Fruit fly (Drosophila melanogaster): ENCODE data around the gene CG9706.
A peak's percentile ranks its signal among the peaks of the same experiment; 100 is the strongest.

DNA sequence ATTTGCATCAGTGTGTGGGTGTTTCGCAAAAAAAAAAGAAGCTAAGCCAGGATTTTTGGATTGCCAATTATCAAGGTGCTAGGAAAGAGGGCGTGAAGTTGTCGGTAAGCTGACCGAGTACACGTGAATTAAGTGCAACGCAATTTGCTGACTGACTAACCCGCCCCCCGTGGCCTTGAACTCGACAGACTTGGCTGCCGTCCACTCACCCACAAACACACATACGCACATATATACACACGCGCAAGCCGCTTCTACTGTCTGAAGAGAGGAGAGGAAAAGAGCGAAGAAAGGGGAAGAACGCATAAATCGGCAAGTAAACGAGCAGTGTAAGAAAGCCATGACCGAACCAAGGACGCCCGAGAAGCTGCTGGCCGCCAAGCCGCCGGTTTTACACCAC is 2.5 kb upstream of the CG9706 start:
- TF ChIP-seq toe (GFP tag; optimal IDR thresholded peaks at IDR 0.05): no peak
- TF ChIP-seq CG14711 (tag; optimal IDR thresholded peaks at IDR 0.05): no peak
- no peak for TF ChIP-seq CG5204 (GFP tag; optimal IDR thresholded peaks at IDR 0.05)
- no peak for TF ChIP-seq Hr96 (GFP tag; optimal IDR thresholded peaks at IDR 0.05)
- TF ChIP-seq Mnt (GFP tag; optimal IDR thresholded peaks at IDR 0.05): no peak
- TF ChIP-seq CG33017 (tag; optimal IDR thresholded peaks at IDR 0.05): no peak
- TF ChIP-seq tj (GFP tag; optimal IDR thresholded peaks at IDR 0.05): peak; percentile 46
- TF ChIP-seq CG1620 (GFP tag; optimal IDR thresholded peaks at IDR 0.05): no peak
- TF ChIP-seq kay (GFP tag; ENCODE audit: borderline replicate concordance): no peak
- no peak for TF ChIP-seq bab1 (GFP tag; optimal IDR thresholded peaks at IDR 0.05)
- TF ChIP-seq cic (GFP tag; optimal IDR thresholded peaks at IDR 0.05): no peak
- no peak for TF ChIP-seq pad (GFP tag; optimal IDR thresholded peaks at IDR 0.05)
- TF ChIP-seq Clk (GFP tag; optimal IDR thresholded peaks at IDR 0.05): no peak
- no peak for TF ChIP-seq CG7045 (GFP tag; optimal IDR thresholded peaks at IDR 0.05)
